Worm (Caenorhabditis elegans): ENCODE measurements around the gene C43F9.11.

Gene C43F9.11

DNA sequence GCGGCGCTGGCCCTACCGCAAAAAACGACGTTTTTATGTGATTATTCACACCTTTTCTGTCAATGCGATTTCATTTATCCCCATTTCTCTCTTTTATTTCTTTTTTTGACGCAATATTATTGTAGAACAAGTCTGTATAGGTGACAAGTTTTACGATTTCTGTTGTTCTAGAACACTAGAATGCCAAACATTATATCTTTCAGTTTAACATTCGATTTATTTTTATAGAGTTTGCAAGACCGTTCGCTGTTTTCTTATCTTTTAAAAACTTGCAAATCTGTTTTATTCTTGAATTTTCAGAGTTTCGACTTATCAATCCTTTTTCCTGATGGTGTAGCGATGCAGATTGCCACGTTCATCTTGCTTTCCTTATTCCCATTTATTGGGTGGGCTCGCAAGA lies 20.6 kb upstream of the C43F9.11 start, which contains the start of gene efn-2:
Gene efn-2, plus strand, starts transcription at position 301 of the 400 bp plus-strand sequence.
- TF ChIP-seq aha-1 (tag) = peak; percentile 3
- TF ChIP-seq unc-39 (tag; optimal IDR thresholded peaks at IDR 0.05) = no peak

DNA sequence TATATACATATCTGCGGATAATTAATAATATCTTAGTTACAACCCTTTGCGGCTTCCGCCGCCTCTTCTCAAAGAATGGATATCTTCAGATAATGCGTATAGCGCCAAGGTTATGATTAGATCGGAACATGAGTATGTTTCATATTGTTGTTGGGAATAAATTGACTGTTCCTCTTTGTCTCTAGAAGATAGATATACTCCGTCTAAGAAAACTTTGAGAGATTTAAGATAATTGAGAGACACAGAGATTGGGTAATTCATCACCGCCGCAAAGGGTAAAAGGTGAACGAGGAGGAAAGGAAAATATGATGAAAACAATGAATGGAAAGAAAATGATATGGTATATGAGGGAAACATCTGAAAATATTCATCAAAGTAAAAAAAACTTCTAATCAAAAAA lies 20.0 kb upstream of the C43F9.11 start:
- TF ChIP-seq F37D6.2 (tag; optimal IDR thresholded peaks at IDR 0.05) (no peak), D1046.2 (GFP tag; IDR thresholded peaks at IDR 0.05) (no peak), unc-62 (GFP tag; optimal IDR thresholded peaks at IDR 0.05 in 1 of 2) (peak in 1 of 2 experiments; percentile 24), unc-62 (tag; optimal IDR thresholded peaks at IDR 0.05) (no peak)

DNA sequence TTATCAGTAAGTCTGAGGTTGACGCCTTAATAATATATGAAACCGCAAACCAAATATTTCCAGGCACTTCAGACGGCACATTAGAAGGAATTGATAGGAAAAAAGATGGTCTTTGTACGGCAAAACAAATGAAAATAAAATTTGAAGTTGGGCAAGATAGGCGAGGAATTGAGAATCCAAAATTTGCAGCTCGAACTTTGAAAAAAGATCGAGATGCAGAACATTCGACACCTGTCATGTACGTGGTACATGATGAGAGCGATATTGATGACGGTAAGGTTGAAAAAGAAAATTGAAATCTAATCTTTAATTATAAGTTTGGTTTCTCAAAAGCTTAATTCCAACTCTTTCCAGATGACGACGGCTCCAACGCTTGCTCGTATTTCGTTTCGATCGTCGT lies 19.0 kb upstream of the C43F9.11 start:
- TF ChIP-seq aha-1 (tag) (peak; percentile 91), nhr-102 (tag; optimal IDR thresholded peaks at IDR 0.05) (no peak), ctbp-1 (GFP tag; IDR thresholded peaks at IDR 0.05) (no peak)

DNA sequence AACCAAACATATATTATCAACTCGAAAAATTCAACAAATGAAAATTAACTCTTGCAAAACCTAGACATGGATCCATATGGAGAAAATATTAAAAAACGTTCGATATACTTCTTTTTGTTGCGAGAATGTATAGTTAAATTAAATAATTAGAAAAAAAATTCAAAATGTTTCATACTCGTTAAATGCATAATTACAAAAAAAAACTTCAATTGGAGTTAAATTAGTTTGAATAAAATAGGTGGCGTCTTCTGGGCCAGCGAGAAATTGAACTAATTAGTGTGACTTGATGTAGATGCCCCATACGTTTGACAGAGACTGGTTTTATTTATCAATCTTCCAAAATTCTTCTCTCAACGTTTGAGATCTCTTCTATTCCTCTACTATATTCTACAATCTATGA lies 18.2 kb upstream of the C43F9.11 start, which contains the start of gene lgc-43:
Gene lgc-43, plus strand, starts transcription at position 301 of the 400 bp plus-strand sequence.
- TF ChIP-seq mxl-3 (GFP tag; optimal IDR thresholded peaks at IDR 0.05) (no peak), F26F4.8 (GFP tag; conservative IDR thresholded peaks at IDR 0.05) (no peak), cey-2 (tag; optimal IDR thresholded peaks at IDR 0.05; ENCODE audit: borderline replicate concordance, insufficient read depth) (no peak), skn-1 (tag; optimal IDR thresholded peaks at IDR 0.05) (no peak), nhr-42 (GFP tag; IDR thresholded peaks at IDR 0.05) (no peak), ceh-44 (GFP tag; IDR thresholded peaks at IDR 0.05) (no peak), spr-1 (tag; optimal IDR thresholded peaks at IDR 0.05) (no peak), unc-62 (GFP tag; optimal IDR thresholded peaks at IDR 0.05 in 1 of 2) (no peak), unc-62 (tag; optimal IDR thresholded peaks at IDR 0.05) (no peak), nhr-102 (tag; optimal IDR thresholded peaks at IDR 0.05) (no peak), egl-27 (tag; optimal IDR thresholded peaks at IDR 0.05) (no peak), ZK546.5 (tag; optimal IDR thresholded peaks at IDR 0.05) (no peak), lir-3 (tag; optimal IDR thresholded peaks at IDR 0.05) (no peak)

DNA sequence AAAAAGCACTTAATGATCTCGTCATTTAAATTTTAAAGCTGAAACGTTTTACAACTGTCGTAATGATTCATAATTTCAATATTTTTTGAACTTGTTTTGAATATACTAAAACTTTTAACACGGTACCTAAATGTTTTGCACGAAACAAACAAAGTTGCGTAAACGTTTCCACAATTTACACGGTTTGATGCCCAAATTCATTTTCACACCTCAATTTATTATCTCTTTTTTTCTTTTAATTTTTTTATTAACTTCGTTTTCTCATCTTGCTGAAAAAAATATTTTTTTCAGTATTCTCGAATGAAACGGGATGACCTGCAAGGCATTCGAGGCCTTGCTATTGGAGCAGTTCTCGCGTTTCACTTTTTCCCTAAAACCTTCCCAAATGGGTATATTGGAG lies 12.4 kb upstream of the C43F9.11 start, which contains the start of gene oac-8:
Gene oac-8, plus strand, starts transcription at position 301 of the 400 bp plus-strand sequence.
- TF ChIP-seq unc-39 (tag; optimal IDR thresholded peaks at IDR 0.05) = no peak
- TF ChIP-seq nhr-111 (GFP tag; optimal IDR thresholded peaks at IDR 0.05) = no peak
- no peak for TF ChIP-seq ceh-32 (tag; optimal IDR thresholded peaks at IDR 0.05; ENCODE audit: poor library complexity)
- TF ChIP-seq ceh-82 (tag; optimal IDR thresholded peaks at IDR 0.05) = no peak

DNA sequence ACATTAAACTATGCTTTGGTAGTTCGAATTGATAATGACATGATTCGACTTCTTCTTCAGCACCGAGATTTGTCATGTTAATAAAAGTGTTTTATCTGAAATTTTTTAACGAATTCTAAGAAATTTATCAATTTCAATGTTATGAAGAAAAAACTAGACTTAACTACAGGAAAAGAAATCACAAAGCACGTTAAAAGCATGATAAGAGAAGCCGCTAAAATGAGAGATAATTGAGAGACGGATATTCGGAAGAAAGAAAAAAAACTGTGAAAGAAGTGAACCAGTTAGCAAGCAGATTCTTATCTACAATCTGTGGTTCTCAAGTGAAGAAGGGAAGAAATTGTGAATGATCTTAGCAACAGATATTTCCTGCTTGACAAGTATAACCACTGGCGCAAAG lies 7.5 kb upstream of the C43F9.11 start, which contains the start of gene C43F9.4:
Gene C43F9.4, minus strand, starts transcription at position 101 of the 400 bp plus-strand sequence.
- TF ChIP-seq nhr-6 (tag; optimal IDR thresholded peaks at IDR 0.05) (no peak), daf-12 (tag; optimal IDR thresholded peaks at IDR 0.05) (no peak), hlh-30 (tag; optimal IDR thresholded peaks at IDR 0.05; ENCODE audit: insufficient read depth) (no peak), aly-2 (tag; optimal IDR thresholded peaks at IDR 0.05) (no peak), ceh-62 (tag; optimal IDR thresholded peaks at IDR 0.05) (no peak)

DNA sequence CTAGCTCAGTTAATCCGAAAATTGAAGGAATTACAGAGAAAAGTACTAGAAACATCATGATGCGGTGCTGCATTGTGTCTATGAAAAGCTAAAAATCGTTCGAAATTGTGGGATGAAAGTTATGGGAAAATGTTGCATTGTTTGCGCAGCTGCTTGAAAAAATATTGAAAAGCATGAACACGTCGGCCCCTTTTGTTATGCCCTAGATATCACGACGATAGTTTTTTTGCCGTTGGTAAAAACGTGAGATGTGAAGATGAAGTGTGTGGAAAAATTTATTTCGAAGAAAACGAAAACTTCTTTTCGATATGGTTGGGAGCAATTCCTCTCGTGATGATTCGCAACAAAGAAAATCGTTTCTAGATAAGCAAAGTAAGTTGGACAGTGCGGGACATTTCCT lies 6.0 kb upstream of the C43F9.11 start, which contains the start of the genes C43F9.5 and nkb-2:
Gene C43F9.5, minus strand, starts transcription at position 101 of the 400 bp plus-strand sequence.
Gene nkb-2, plus strand, starts transcription at position 277 of the 400 bp plus-strand sequence.
- TF ChIP-seq mes-2 (tag; optimal IDR thresholded peaks at IDR 0.05; ENCODE audit: poor library complexity, severe bottlenecking) (no peak), nhr-25 (tag; optimal IDR thresholded peaks at IDR 0.05; ENCODE audit: borderline replicate concordance, insufficient read depth) (no peak), dpl-1 (GFP tag; optimal IDR thresholded peaks at IDR 0.05) (no peak), lin-38 (GFP tag; IDR thresholded peaks at IDR 0.05) (no peak), daf-12 (tag; optimal IDR thresholded peaks at IDR 0.05) (no peak), fkh-10 (GFP tag; optimal IDR thresholded peaks at IDR 0.05) (no peak), snpc-4 (tag; optimal IDR thresholded peaks at IDR 0.05) (no peak), zip-2 (tag; optimal IDR thresholded peaks at IDR 0.05) (no peak), Y105C5A.15 (GFP tag; IDR thresholded peaks at IDR 0.05) (no peak), tag-97 (GFP tag; IDR thresholded peaks at IDR 0.05) (no peak), nhr-42 (GFP tag; IDR thresholded peaks at IDR 0.05) (no peak), ztf-7 (tag; optimal IDR thresholded peaks at IDR 0.05) (no peak), dmd-8 (GFP tag; IDR thresholded peaks at IDR 0.05) (no peak), lir-3 (tag; optimal IDR thresholded peaks at IDR 0.05) (no peak), lin-1 (GFP tag; IDR thresholded peaks at IDR 0.05) (no peak), egl-43 (GFP tag; IDR thresholded peaks at IDR 0.05) (no peak), Y75B8A.6 (GFP tag; IDR thresholded peaks at IDR 0.05) (no peak), gei-8 (GFP tag; optimal IDR thresholded peaks at IDR 0.05) (no peak)

All from whole organism, L4 larva.